Fruit fly (Drosophila melanogaster): ENCODE data around the gene CG10646.
A peak's percentile ranks its signal among the peaks of the same experiment; 100 is the strongest.

Gene CG10646

DNA sequence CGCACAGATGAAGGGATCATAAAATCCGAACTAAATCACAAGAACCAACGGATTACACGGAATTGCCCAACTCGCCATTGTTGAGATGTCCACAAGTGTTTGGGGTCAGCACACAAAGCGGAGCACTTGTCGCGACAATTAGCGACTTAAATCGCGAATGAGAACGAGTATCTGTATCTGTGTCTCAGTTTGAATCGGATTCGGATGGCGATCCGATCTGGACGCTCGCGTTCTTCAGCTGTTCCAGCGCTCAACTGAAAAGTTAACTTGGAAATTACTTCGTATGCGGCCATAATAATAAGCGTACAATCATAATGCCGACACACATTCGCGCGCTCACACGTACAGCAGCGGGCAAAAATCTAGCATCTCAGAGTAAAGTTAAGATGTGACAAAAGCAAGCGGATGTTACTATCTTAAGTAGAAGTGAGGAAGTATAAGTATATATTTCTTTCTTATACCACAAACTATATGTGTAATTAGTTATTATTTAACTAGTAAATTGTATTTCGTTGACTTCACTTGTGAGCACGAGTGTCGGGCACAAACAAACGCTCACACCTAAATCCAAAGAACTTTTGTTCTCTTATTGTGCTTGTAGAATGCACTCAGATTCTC, 13.2 kb downstream of the CG10646 start, which contains the start of gene CG10660 (continued):
- TF ChIP-seq hb (GFP tag; IDR thresholded peaks at IDR 0.05; ENCODE audit: partially characterized antibody) (no peak), Oaz (GFP tag; IDR thresholded peaks at IDR 0.05) (peak; percentile 76), Rx (GFP tag; IDR thresholded peaks at IDR 0.05) (peak; percentile 82), CG4820 (GFP tag; optimal IDR thresholded peaks at IDR 0.05) (peak; percentile 87), CG34422 (GFP tag; IDR thresholded peaks at IDR 0.05) (peak; percentile 91), B-H1 (GFP tag; IDR thresholded peaks at IDR 0.05) (peak; percentile 85), stc (GFP tag; IDR thresholded peaks at IDR 0.05) (peak; percentile 90), CG10267 (tag; optimal IDR thresholded peaks at IDR 0.05) (peak; percentile 83), CG1603 (tag; optimal IDR thresholded peaks at IDR 0.05) (peak; percentile 96), CG6683 (GFP tag; optimal IDR thresholded peaks at IDR 0.05) (peak; percentile 56), CG2116 (GFP tag; optimal IDR thresholded peaks at IDR 0.05) (peak; percentile 54), CG17912 (GFP tag; optimal IDR thresholded peaks at IDR 0.05) (no peak), stwl (tag; optimal IDR thresholded peaks at IDR 0.05) (no peak), CG1024 (GFP tag; IDR thresholded peaks at IDR 0.05) (peak; percentile 86), CG6654 (GFP tag; optimal IDR thresholded peaks at IDR 0.05) (peak; percentile 78), CG9876 (GFP tag; optimal IDR thresholded peaks at IDR 0.05) (no peak), CG10209 (GFP tag; optimal IDR thresholded peaks at IDR 0.05) (peak; percentile 88), slou (GFP tag; optimal IDR thresholded peaks at IDR 0.05) (no peak), CG15514 (GFP tag; optimal IDR thresholded peaks at IDR 0.05) (peak; percentile 49), HLH3B (GFP tag; IDR thresholded peaks at IDR 0.05) (peak; percentile 92), CG7745 (tag; optimal IDR thresholded peaks at IDR 0.05) (peak; percentile 12), B-H2 (GFP tag; optimal IDR thresholded peaks at IDR 0.05) (no peak), ara (GFP tag; IDR thresholded peaks at IDR 0.05) (peak; percentile 78), Max (GFP tag; optimal IDR thresholded peaks at IDR 0.05) (peak; percentile 65), CG34376 (GFP tag; optimal IDR thresholded peaks at IDR 0.05) (peak; percentile 22), CG15269 (tag; optimal IDR thresholded peaks at IDR 0.05) (peak; percentile 91), CG4424 (GFP tag; optimal IDR thresholded peaks at IDR 0.05) (peak; percentile 80), prd (optimal IDR thresholded peaks at IDR 0.05) (no peak), prd (GFP tag; IDR thresholded peaks at IDR 0.05) (peak; percentile 87), ase (GFP tag; IDR thresholded peaks at IDR 0.05) (peak; percentile 79), CG16779 (GFP tag; IDR thresholded peaks at IDR 0.05) (0 out of 2 replicates have a peak, but pooled peaks have one; percentile 55), CG8924 (tag; optimal IDR thresholded peaks at IDR 0.05) (peak; percentile 93), row (GFP tag; IDR thresholded peaks at IDR 0.05) (peak; percentile 93), wor (GFP tag; IDR thresholded peaks at IDR 0.05) (peak; percentile 86), CG4730 (GFP tag; IDR thresholded peaks at IDR 0.05) (peak; percentile 67; the same call in 1 of the 2 replicates), oc (tag; optimal IDR thresholded peaks at IDR 0.05) (peak; percentile 92), CG17612 (GFP tag; IDR thresholded peaks at IDR 0.05) (peak; percentile 64; the same call in 1 of the 2 replicates), CG7839 (tag; optimal IDR thresholded peaks at IDR 0.05) (peak; percentile 94), usp (GFP tag; optimal IDR thresholded peaks at IDR 0.05) (no peak), pho (GFP tag; optimal IDR thresholded peaks at IDR 0.05) (peak; percentile 48), ro (GFP tag; IDR thresholded peaks at IDR 0.05) (no peak), CG10654 (GFP tag; optimal IDR thresholded peaks at IDR 0.05) (peak; percentile 95), HLHmδ (GFP tag; optimal IDR thresholded peaks at IDR 0.05) (no peak), CG15011 (GFP tag; optimal IDR thresholded peaks at IDR 0.05) (peak; percentile 79), CG12942 (GFP tag; optimal IDR thresholded peaks at IDR 0.05) (peak; percentile 66), eve (GFP tag; optimal IDR thresholded peaks at IDR 0.05) (peak in 1 of 2 experiments; percentile 94), CG32772 (GFP tag; IDR thresholded peaks at IDR 0.05) (peak; percentile 77), cas (GFP tag; IDR thresholded peaks at IDR 0.05) (peak; percentile 51; the same call in 1 of the 2 replicates), pzg (GFP tag; optimal IDR thresholded peaks at IDR 0.05) (no peak), Usf (GFP tag; optimal IDR thresholded peaks at IDR 0.05) (peak; percentile 60)
